Fruit fly (Drosophila melanogaster) whole organism, embryonic: ENCODE measurements around the gene CG12609.

ENCODE experiments used
- Ada2b ChIP-seq: fragments of 200-800 bp; sonication (Bioruptor generic); IDR thresholded peaks from 2 replicates; pipeline ENCODE4 v1.3.6; 2022; ENCODE audit warnings: missing biosample characterization, missing genetic modification characterization
- Bdp1 ChIP-seq: fragments of 200-800 bp; sonication (Bioruptor generic); optimal IDR thresholded peaks from 3 replicates; lab custom pipeline; 2016; ENCODE audit warnings: missing biosample characterization, missing genetic modification characterization
- Bgb ChIP-seq: fragments of 200-800 bp; sonication (Bioruptor generic); IDR thresholded peaks from 2 replicates; pipeline ENCODE4 v1.3.6; 2022; ENCODE audit warnings: missing biosample characterization, missing genetic modification characterization; ENCODE audit not compliant: partially characterized antibody
- Blimp-1 ChIP-seq: fragments of 200-800 bp; sonication (Bioruptor generic); optimal IDR thresholded peaks from 3 replicates; lab custom pipeline; 2018; ENCODE audit warnings: missing biosample characterization, missing genetic modification characterization, mild to moderate bottlenecking, moderate library complexity, missing genetic modification reagents
- CG11696 ChIP-seq: fragments of 200-800 bp; sonication (Bioruptor generic); IDR thresholded peaks from 2 replicates; pipeline ENCODE4 v1.3.6; 2022; ENCODE audit warnings: missing biosample characterization, missing genetic modification characterization
- CG11723 ChIP-seq: fragments of 200-800 bp; sonication (Bioruptor generic); optimal IDR thresholded peaks from 2 replicates; lab custom pipeline; 2017; ENCODE audit warnings: missing biosample characterization, mild to moderate bottlenecking, missing genetic modification characterization
- CG12391 ChIP-seq: fragments of 200-800 bp; sonication (Bioruptor generic); optimal IDR thresholded peaks from 3 replicates; lab custom pipeline; 2018; ENCODE audit warnings: missing biosample characterization, mild to moderate bottlenecking, missing genetic modification characterization, moderate library complexity
- CG12659 ChIP-seq: fragments of 200-800 bp; sonication (Bioruptor generic); optimal IDR thresholded peaks from 3 replicates; lab custom pipeline; 2017; ENCODE audit warnings: mild to moderate bottlenecking, missing biosample characterization, missing genetic modification reagents, missing genetic modification characterization
- CG13123 ChIP-seq: fragments of 200-800 bp; sonication (Bioruptor generic); optimal IDR thresholded peaks from 2 replicates; lab custom pipeline; 2016; ENCODE audit warnings: missing biosample characterization, missing genetic modification characterization
- CG13287 ChIP-seq: fragments of 200-800 bp; sonication (Bioruptor generic); IDR thresholded peaks from 2 replicates; pipeline ENCODE4 v1.3.6; 2022; ENCODE audit warnings: missing biosample characterization, missing genetic modification characterization; ENCODE audit not compliant: partially characterized antibody
- CG14710 ChIP-seq: fragments of 200-800 bp; sonication (Bioruptor generic); optimal IDR thresholded peaks from 3 replicates; lab custom pipeline; 2019; ENCODE audit warnings: missing biosample characterization, mild to moderate bottlenecking, missing genetic modification characterization, moderate library complexity
- CG16813 ChIP-seq: fragments of 200-800 bp; sonication (Bioruptor generic); IDR thresholded peaks from 3 replicates; pipeline ENCODE4 v1.3.6; 2022; ENCODE audit warnings: missing biosample characterization, missing genetic modification characterization; ENCODE audit not compliant: partially characterized antibody
- CG2116 ChIP-seq: fragments of 200-800 bp; sonication (Bioruptor generic); optimal IDR thresholded peaks from 3 replicates; lab custom pipeline; 2018; ENCODE audit warnings: missing biosample characterization, mild to moderate bottlenecking, missing genetic modification characterization
- CG30020 ChIP-seq: fragments of 200-800 bp; optimal IDR thresholded peaks from 2 replicates; lab custom pipeline; 2019; ENCODE audit warnings: missing biosample characterization, mild to moderate bottlenecking, missing genetic modification characterization, moderate library complexity
- CG31388 ChIP-seq: fragments of 200-800 bp; sonication (Bioruptor generic); optimal IDR thresholded peaks from 2 replicates; lab custom pipeline; 2016; ENCODE audit warnings: missing biosample characterization, missing genetic modification characterization
- CG31441 ChIP-seq: fragments of 200-800 bp; sonication (Bioruptor generic); IDR thresholded peaks from 2 replicates; pipeline ENCODE4 v1.3.6; 2022; ENCODE audit warnings: missing biosample characterization, missing genetic modification characterization
- CG3838 ChIP-seq: fragments of 200-800 bp; sonication (Bioruptor generic); optimal IDR thresholded peaks from 3 replicates; lab custom pipeline; 2016; ENCODE audit warnings: missing biosample characterization, missing genetic modification characterization
- CG4707 ChIP-seq: fragments of 200-800 bp; sonication (Bioruptor generic); optimal IDR thresholded peaks from 2 replicates; lab custom pipeline; 2018; ENCODE audit warnings: missing biosample characterization, mild to moderate bottlenecking, missing genetic modification characterization, moderate library complexity
- CG6683 ChIP-seq: fragments of 200-800 bp; sonication (Bioruptor generic); optimal IDR thresholded peaks from 2 replicates; lab custom pipeline; 2017; ENCODE audit warnings: missing biosample characterization, mild to moderate bottlenecking, missing genetic modification characterization, missing genetic modification reagents
- CG6791 ChIP-seq: fragments of 200-800 bp; sonication (Bioruptor generic); IDR thresholded peaks from 3 replicates; pipeline ENCODE4 v1.3.6; 2022; ENCODE audit warnings: missing biosample characterization, missing genetic modification characterization; ENCODE audit not compliant: partially characterized antibody
- CG7839 ChIP-seq: fragments of 200-800 bp; sonication (Bioruptor generic); optimal IDR thresholded peaks from 3 replicates; lab custom pipeline; 2018; ENCODE audit warnings: missing biosample characterization, mild to moderate bottlenecking, missing genetic modification characterization, moderate library complexity
- Camta ChIP-seq: fragments of 200-800 bp; sonication (Bioruptor generic); optimal IDR thresholded peaks from 2 replicates; lab custom pipeline; 2016; ENCODE audit warnings: missing biosample characterization, missing genetic modification characterization
- CoRest ChIP-seq: fragments of 200-800 bp; sonication (Bioruptor generic); optimal IDR thresholded peaks from 3 replicates; lab custom pipeline; 2018; ENCODE audit warnings: missing biosample characterization, mild to moderate bottlenecking, missing genetic modification characterization, moderate library complexity
- Dbx ChIP-seq: fragments of 200-800 bp; sonication (Bioruptor generic); IDR thresholded peaks from 3 replicates; pipeline ENCODE4 v1.3.6; 2022; ENCODE audit warnings: missing biosample characterization, missing genetic modification characterization
- Dp ChIP-seq: fragments of 200-800 bp; sonication (Bioruptor generic); optimal IDR thresholded peaks from 2 replicates; lab custom pipeline; 2018; ENCODE audit warnings: missing biosample characterization, mild to moderate bottlenecking, missing genetic modification characterization, moderate library complexity
- H2.0 ChIP-seq: fragments of 200-800 bp; sonication (Bioruptor generic); IDR thresholded peaks from 2 replicates; pipeline ENCODE4 v1.3.6; 2022; ENCODE audit warnings: missing biosample characterization, missing genetic modification characterization
- MESR4 ChIP-seq: fragments of 200-800 bp; sonication (Bioruptor generic); optimal IDR thresholded peaks from 2 replicates; lab custom pipeline; 2018; ENCODE audit warnings: missing biosample characterization, mild to moderate bottlenecking, missing genetic modification characterization, moderate library complexity
- Opbp ChIP-seq: fragments of 200-800 bp; sonication (Bioruptor generic); IDR thresholded peaks from 3 replicates; pipeline ENCODE4 v1.3.6; 2022; ENCODE audit warnings: missing biosample characterization, missing genetic modification characterization; ENCODE audit not compliant: partially characterized antibody
- Rfx ChIP-seq: fragments of 200-800 bp; sonication (Bioruptor generic); IDR thresholded peaks from 2 replicates; pipeline ENCODE4 v1.3.6; 2022; ENCODE audit warnings: missing biosample characterization, missing genetic modification characterization
- Sin3A ChIP-seq: fragments of >200 bp; optimal IDR thresholded peaks from 2 replicates; lab custom pipeline; 2018
- bab2 ChIP-seq: fragments of 200-800 bp; sonication (Bioruptor generic); optimal IDR thresholded peaks from 2 replicates; lab custom pipeline; 2016; ENCODE audit warnings: missing biosample characterization, missing genetic modification characterization
- bbx ChIP-seq: fragments of 200-800 bp; sonication (Bioruptor generic); IDR thresholded peaks from 2 replicates; pipeline ENCODE4 v1.3.6; 2022; ENCODE audit warnings: missing biosample characterization, missing genetic modification characterization; ENCODE audit not compliant: partially characterized antibody
- bigmax ChIP-seq: fragments of 200-800 bp; sonication (Bioruptor generic); optimal IDR thresholded peaks from 2 replicates; lab custom pipeline; 2018; ENCODE audit warnings: missing biosample characterization, mild to moderate bottlenecking, missing genetic modification characterization
- ewg ChIP-seq: fragments of 200-800 bp; sonication (Bioruptor generic); optimal IDR thresholded peaks from 3 replicates; lab custom pipeline; 2017; ENCODE audit warnings: mild to moderate bottlenecking, missing biosample characterization, missing genetic modification reagents, missing genetic modification characterization
- ftz-f1 ChIP-seq: fragments of 200-800 bp; sonication (Bioruptor generic); optimal IDR thresholded peaks from 2 replicates; lab custom pipeline; 2016; ENCODE audit warnings: missing biosample characterization, missing genetic modification characterization
- hkb ChIP-seq, 2 experiments: fragments of 200-800 bp in 1 of 2; fragments of >200 bp in 1 of 2; sonication (Bioruptor generic) in 1 of 2; IDR thresholded peaks in 1 of 2; optimal IDR thresholded peaks in 1 of 2; 2 replicates each; pipeline versions ENCODE4 v1.3.6 to Lab custom; 2017 to 2022; ENCODE audit warnings: missing biosample characterization in 1 of 2, missing genetic modification characterization in 1 of 2
- inv ChIP-seq: fragments of 200-800 bp; sonication (Bioruptor generic); IDR thresholded peaks from 2 replicates; pipeline ENCODE4 v1.3.6; 2022; ENCODE audit warnings: missing biosample characterization, missing genetic modification characterization; ENCODE audit not compliant: partially characterized antibody
- knrl ChIP-seq: fragments of 200-800 bp; sonication (Bioruptor generic); IDR thresholded peaks from 3 replicates; pipeline ENCODE4 v1.3.6; 2022; ENCODE audit warnings: missing biosample characterization, missing genetic modification characterization; ENCODE audit not compliant: partially characterized antibody
- lilli ChIP-seq: fragments of 200-800 bp; sonication (Bioruptor generic); optimal IDR thresholded peaks from 3 replicates; lab custom pipeline; 2016; ENCODE audit warnings: missing biosample characterization, missing genetic modification characterization
- lov ChIP-seq, 2 experiments: fragments of 200-800 bp in 1 of 2; fragments of >200 bp in 1 of 2; sonication (Bioruptor generic) in 1 of 2; IDR thresholded peaks in 1 of 2; optimal IDR thresholded peaks in 1 of 2; 2 replicates in 1 of 2; 3 replicates in 1 of 2; pipeline versions ENCODE4 v1.3.6 to Lab custom; 2017 to 2022; ENCODE audit warnings: missing biosample characterization in 1 of 2, missing genetic modification characterization in 1 of 2
- mam ChIP-seq: fragments of 200-800 bp; sonication (Bioruptor generic); optimal IDR thresholded peaks from 3 replicates; lab custom pipeline; 2016; ENCODE audit warnings: missing biosample characterization, missing genetic modification characterization
- nerfin-2 ChIP-seq: fragments of 200-800 bp; sonication (Bioruptor generic); IDR thresholded peaks from 2 replicates; pipeline ENCODE4 v1.3.6; 2022; ENCODE audit warnings: missing biosample characterization, missing genetic modification characterization; ENCODE audit not compliant: partially characterized antibody
- nmo ChIP-seq: fragments of 200-800 bp; sonication (Bioruptor generic); optimal IDR thresholded peaks from 2 replicates; lab custom pipeline; 2018; ENCODE audit warnings: missing biosample characterization, mild to moderate bottlenecking, missing genetic modification characterization, moderate library complexity
- scrt ChIP-seq: fragments of 200-800 bp; sonication (Bioruptor generic); optimal IDR thresholded peaks from 2 replicates; lab custom pipeline; 2018; ENCODE audit warnings: missing biosample characterization, mild to moderate bottlenecking, missing genetic modification characterization, moderate library complexity
- tna ChIP-seq: fragments of 200-800 bp; sonication (Bioruptor generic); IDR thresholded peaks from 2 replicates; pipeline ENCODE4 v1.3.6; 2022; ENCODE audit warnings: missing biosample characterization, missing genetic modification characterization; ENCODE audit not compliant: partially characterized antibody
- trem ChIP-seq: fragments of 200-800 bp; optimal IDR thresholded peaks from 3 replicates; lab custom pipeline; 2019; ENCODE audit warnings: missing biosample characterization, mild to moderate bottlenecking, missing genetic modification characterization, moderate library complexity

Gene CG12609

DNA sequence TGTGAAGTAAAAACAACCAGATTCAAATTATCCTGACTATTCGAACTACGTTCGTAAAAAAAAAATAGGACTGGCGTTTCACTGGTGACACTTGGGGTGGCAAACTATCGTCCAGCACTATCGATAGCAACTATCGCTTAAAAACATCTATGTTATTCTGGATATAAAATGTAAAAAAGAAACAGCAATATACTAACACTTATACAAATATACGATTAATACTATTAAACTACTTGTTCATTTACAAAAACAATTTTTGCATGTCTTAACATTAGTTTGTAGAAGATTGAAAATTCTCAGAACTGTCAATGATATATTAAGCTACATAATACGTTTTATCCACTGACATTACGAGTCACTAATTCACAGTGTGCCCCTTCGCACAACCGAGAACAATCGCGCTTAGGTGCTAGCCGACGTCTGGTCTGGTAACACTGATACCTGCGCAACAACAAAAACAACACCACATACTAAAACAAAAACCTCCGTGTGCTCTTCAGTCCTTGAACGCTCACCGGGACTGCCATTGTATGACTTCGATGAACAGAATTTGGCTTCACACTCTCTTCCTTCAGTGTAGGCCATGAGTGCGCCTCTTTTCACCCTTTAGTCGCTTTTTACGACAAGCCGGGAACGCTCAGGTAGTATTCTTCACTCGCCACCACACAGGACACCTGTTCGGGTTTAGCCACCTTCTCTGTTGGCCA is 35.5 kb upstream of the CG12609 start, which contains the start of gene CG18259 (continued):
- TF ChIP-seq Blimp-1 (GFP tag; lab: Kevin White, UChicago) = no peak
- TF ChIP-seq CG2116 (GFP tag; lab: Kevin White, UChicago) = peak; percentile 57
- peak; percentile 8 for TF ChIP-seq CG7839 (tag; lab: Kevin White, UChicago)
- peak; percentile 77 for TF ChIP-seq Bgb
- TF ChIP-seq Opbp (GFP tag; lab: Robert Waterston, UW) = peak; percentile 70; the same call in 2 of the 3 replicates
- TF ChIP-seq CG4707 = no peak
- no peak for TF ChIP-seq CG13123 (GFP tag; lab: Kevin White, UChicago)
- no peak for TF ChIP-seq CG11723 (GFP tag; lab: Kevin White, UChicago)
- TF ChIP-seq tna (GFP tag; lab: Robert Waterston, UW) = peak; percentile 41; the same call in 1 of the 2 replicates
- TF ChIP-seq bab2 (GFP tag; lab: Kevin White, UChicago) = no peak
- peak; percentile 72; the same call in 2 of the 3 replicates for TF ChIP-seq CG6791
- TF ChIP-seq bbx (GFP tag; lab: Robert Waterston, UW) = peak; percentile 70; the same call in 1 of the 2 replicates
- TF ChIP-seq hkb (optimal IDR thresholded peaks at IDR 0.05; lab: Kevin White, UChicago) = peak; percentile 12
- no peak for TF ChIP-seq hkb (GFP tag; IDR thresholded peaks at IDR 0.05; lab: Robert Waterston, UW)
- TF ChIP-seq Dbx (GFP tag; lab: Robert Waterston, UW) = no peak
- no peak for TF ChIP-seq scrt (GFP tag; lab: Kevin White, UChicago)
- peak; percentile 24 for TF ChIP-seq Dp (GFP tag; lab: Kevin White, UChicago)
- peak; percentile 94 for TF ChIP-seq knrl (GFP tag; lab: Robert Waterston, UW)
- peak; percentile 79 for TF ChIP-seq CG13287 (GFP tag; lab: Robert Waterston, UW)
- peak; percentile 6 for TF ChIP-seq Camta
- TF ChIP-seq Bdp1 (GFP tag; lab: Kevin White, UChicago) = no peak
- 0 out of 2 replicates have a peak, but pooled peaks have one; percentile 38 for TF ChIP-seq nerfin-2 (GFP tag; lab: Robert Waterston, UW)
- no peak for TF ChIP-seq bigmax (GFP tag; lab: Kevin White, UChicago)
- TF ChIP-seq ewg (GFP tag; lab: Kevin White, UChicago) = peak; percentile 61
- no peak for TF ChIP-seq lov (optimal IDR thresholded peaks at IDR 0.05; lab: Kevin White, UChicago)
- TF ChIP-seq lov (GFP tag; IDR thresholded peaks at IDR 0.05; lab: Robert Waterston, UW) = no peak
- TF ChIP-seq CG12659 (GFP tag; lab: Kevin White, UChicago) = peak; percentile 60
- TF ChIP-seq CoRest (tag; lab: Kevin White, UChicago) = peak; percentile 40
- TF ChIP-seq Rfx (GFP tag; lab: Robert Waterston, UW) = 0 out of 2 replicates have a peak, but pooled peaks have one; percentile 17
- TF ChIP-seq CG30020 (tag; lab: Kevin White, UChicago) = peak; percentile 94
- TF ChIP-seq mam (GFP tag; lab: Kevin White, UChicago) = peak; percentile 19
- no peak for TF ChIP-seq CG31388 (GFP tag; lab: Kevin White, UChicago)
- TF ChIP-seq Ada2b (GFP tag; lab: Robert Waterston, UW) = no peak
- TF ChIP-seq MESR4 (GFP tag; lab: Kevin White, UChicago) = peak; percentile 54
- peak; percentile 35 for TF ChIP-seq trem (tag; lab: Kevin White, UChicago)
- TF ChIP-seq H2.0 (GFP tag; lab: Robert Waterston, UW) = no peak
- peak; percentile 83 for TF ChIP-seq Sin3A (lab: Kevin White, UChicago)
- no peak for TF ChIP-seq CG11696 (GFP tag; lab: Robert Waterston, UW)
- TF ChIP-seq CG31441 (GFP tag; lab: Robert Waterston, UW) = peak; percentile 32; the same call in 1 of the 2 replicates
- peak; percentile 4 for TF ChIP-seq lilli
- peak; percentile 84 for TF ChIP-seq inv (GFP tag; lab: Robert Waterston, UW)
- no peak for TF ChIP-seq CG3838
- peak; percentile 69 for TF ChIP-seq nmo (GFP tag; lab: Kevin White, UChicago)
- TF ChIP-seq CG16813 (GFP tag; lab: Robert Waterston, UW) = peak; percentile 91
- TF ChIP-seq ftz-f1 (GFP tag; lab: Kevin White, UChicago) = peak; percentile 12
- peak; percentile 35 for TF ChIP-seq CG12391 (tag; lab: Kevin White, UChicago)
- TF ChIP-seq CG6683 = no peak
- peak; percentile 68 for TF ChIP-seq CG14710 (tag; lab: Kevin White, UChicago)
